Worm (Caenorhabditis elegans): ENCODE data around the gene col-155.

DNA sequence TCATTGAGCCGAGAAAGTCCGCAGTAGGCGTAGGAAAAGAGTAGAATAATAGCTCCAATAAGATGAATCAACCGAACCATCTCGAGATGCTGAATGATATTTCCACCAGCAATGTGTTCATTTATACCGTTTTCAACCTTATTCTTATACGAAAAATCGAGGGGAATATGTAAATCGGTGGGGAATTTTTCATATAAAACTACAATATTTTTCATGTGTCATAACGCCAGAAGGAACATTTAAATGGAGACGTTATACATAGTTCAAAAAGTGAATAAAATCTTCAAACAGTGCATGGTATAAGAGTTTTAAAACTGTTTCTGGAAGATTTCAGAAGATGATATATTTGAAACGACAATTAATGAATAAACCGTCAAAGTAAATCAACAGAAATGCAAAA lies 12.9 kb upstream of the col-155 start, which contains the start of gene nas-19:
- TF ChIP-seq tab-1 (GFP tag; IDR thresholded peaks at IDR 0.05): no peak
- no peak for TF ChIP-seq ztf-29 (GFP tag; IDR thresholded peaks at IDR 0.05)
- no peak for TF ChIP-seq med-1 (GFP tag; optimal IDR thresholded peaks at IDR 0.05; ENCODE audit: insufficient read depth)
- TF ChIP-seq flt-1 (GFP tag; IDR thresholded peaks at IDR 0.05): no peak
- TF ChIP-seq cog-1 (tag; optimal IDR thresholded peaks at IDR 0.05): no peak
- TF ChIP-seq T22C8.4 (GFP tag; IDR thresholded peaks at IDR 0.05): no peak
- TF ChIP-seq ztf-23 (GFP tag; IDR thresholded peaks at IDR 0.05): no peak
